Worm (Caenorhabditis elegans) whole organism, late embryonic: ENCODE results near the gene C53C11.2.

Experiments used
- C08G9.2 ChIP-seq: sonication (generic microtip); optimal IDR thresholded peaks from 2 replicates; lab custom pipeline; 2016; ENCODE audit warnings: mild to moderate bottlenecking, missing genetic modification characterization, moderate library complexity, missing compliant biosample characterization
- K02D7.2 ChIP-seq: sonication (generic microtip); optimal IDR thresholded peaks from 2 replicates; lab custom pipeline; 2017; ENCODE audit warnings: mild to moderate bottlenecking, missing genetic modification characterization, missing compliant biosample characterization
- ahr-1 ChIP-seq: sonication (generic microtip); optimal IDR thresholded peaks from 2 replicates; lab custom pipeline; 2016; ENCODE audit warnings: missing genetic modification characterization, missing compliant biosample characterization
- ama-1 ChIP-seq: fragments of 150-350 bp; optimal IDR thresholded peaks from 2 replicates; lab custom pipeline; 2014
- ceh-24 ChIP-seq: sonication (generic microtip); optimal IDR thresholded peaks from 2 replicates; lab custom pipeline; 2016; ENCODE audit warnings: mild to moderate bottlenecking, missing genetic modification characterization, missing compliant biosample characterization
- ceh-31 ChIP-seq: sonication (generic microtip); optimal IDR thresholded peaks from 2 replicates; lab custom pipeline; 2016; ENCODE audit warnings: missing genetic modification characterization, missing compliant biosample characterization
- ceh-45 ChIP-seq: fragments of 200-800 bp; sonication (Bioruptor generic); IDR thresholded peaks from 2 replicates; pipeline ENCODE4 v1.3.6; 2022; ENCODE audit warnings: missing genetic modification reagents, missing genetic modification characterization, missing compliant biosample characterization
- ceh-6 ChIP-seq: fragments of 200-800 bp; sonication (Bioruptor generic); optimal IDR thresholded peaks from 2 replicates; lab custom pipeline; 2018; ENCODE audit warnings: mild to moderate bottlenecking, missing genetic modification characterization, missing compliant biosample characterization
- dmd-4 ChIP-seq: sonication (generic microtip); optimal IDR thresholded peaks from 2 replicates; lab custom pipeline; 2016; ENCODE audit warnings: borderline replicate concordance, missing genetic modification characterization, missing compliant biosample characterization
- elt-2 ChIP-seq: sonication (generic microtip); optimal IDR thresholded peaks from 2 replicates; lab custom pipeline; 2016; ENCODE audit warnings: missing genetic modification reagents, missing genetic modification characterization, missing compliant biosample characterization
- elt-4 ChIP-seq: sonication (generic microtip); optimal IDR thresholded peaks from 2 replicates; lab custom pipeline; 2016; ENCODE audit warnings: missing genetic modification characterization, missing compliant biosample characterization
- ets-4 ChIP-seq: sonication (generic microtip); optimal IDR thresholded peaks from 2 replicates; lab custom pipeline; 2016; ENCODE audit warnings: missing genetic modification characterization, missing compliant biosample characterization
- eyg-1 ChIP-seq: sonication (generic microtip); optimal IDR thresholded peaks from 2 replicates; lab custom pipeline; 2016; ENCODE audit warnings: missing genotype, missing genetic modification characterization, missing compliant biosample characterization
- fkh-10 ChIP-seq: fragments of 150-350 bp; optimal IDR thresholded peaks from 2 replicates; lab custom pipeline; 2014; ENCODE audit warnings: missing biosample characterization, missing genetic modification reagents, missing genetic modification characterization
- fkh-6 ChIP-seq: sonication (generic microtip); optimal IDR thresholded peaks from 2 replicates; lab custom pipeline; 2016; ENCODE audit warnings: missing genetic modification characterization, missing compliant biosample characterization
- hlh-15 ChIP-seq: sonication (generic microtip); optimal IDR thresholded peaks from 2 replicates; lab custom pipeline; 2016; ENCODE audit warnings: missing genetic modification characterization, missing compliant biosample characterization
- hlh-30 ChIP-seq: sonication (generic microtip); optimal IDR thresholded peaks from 2 replicates; lab custom pipeline; 2017; ENCODE audit warnings: antibody characterized with exemption, missing genetic modification characterization, missing compliant biosample characterization; ENCODE audit not compliant: insufficient read depth
- hlh-8 ChIP-seq: sonication (generic microtip); optimal IDR thresholded peaks from 2 replicates; lab custom pipeline; 2016; ENCODE audit warnings: missing genotype, missing genetic modification characterization, missing compliant biosample characterization
- lim-6 ChIP-seq: sonication (generic microtip); optimal IDR thresholded peaks from 2 replicates; lab custom pipeline; 2016; ENCODE audit warnings: missing genetic modification characterization, missing compliant biosample characterization
- madf-2 ChIP-seq: sonication (generic microtip); optimal IDR thresholded peaks from 2 replicates; lab custom pipeline; 2017; ENCODE audit warnings: missing genetic modification characterization, missing compliant biosample characterization
- mec-3 ChIP-seq: sonication (generic microtip); optimal IDR thresholded peaks from 2 replicates; lab custom pipeline; 2016; ENCODE audit warnings: borderline replicate concordance, missing genetic modification characterization, missing compliant biosample characterization
- nhr-232 ChIP-seq: sonication (generic microtip); optimal IDR thresholded peaks from 2 replicates; lab custom pipeline; 2016; ENCODE audit warnings: missing genetic modification characterization, missing compliant biosample characterization
- pag-3 ChIP-seq: sonication (generic microtip); optimal IDR thresholded peaks from 2 replicates; lab custom pipeline; 2016; ENCODE audit warnings: missing compliant biosample characterization, missing genetic modification characterization, borderline replicate concordance
- pax-1 ChIP-seq: fragments of 150-350 bp; optimal IDR thresholded peaks from 2 replicates; lab custom pipeline; 2014; ENCODE audit warnings: missing biosample characterization, missing genetic modification characterization
- pqm-1 ChIP-seq: sonication (generic microtip); optimal IDR thresholded peaks from 2 replicates; lab custom pipeline; 2016; ENCODE audit warnings: missing genetic modification characterization, missing compliant biosample characterization
- rnt-1 ChIP-seq: sonication (generic microtip); optimal IDR thresholded peaks from 2 replicates; lab custom pipeline; 2016; ENCODE audit warnings: missing genetic modification characterization, missing compliant biosample characterization
- sdc-2 ChIP-seq: sonication (generic microtip); optimal IDR thresholded peaks from 2 replicates; lab custom pipeline; 2016; ENCODE audit warnings: missing genotype, missing genetic modification characterization, missing compliant biosample characterization
- sox-2 ChIP-seq: fragments of 200-800 bp; sonication (Bioruptor generic); IDR thresholded peaks from 2 replicates; pipeline ENCODE4 v1.3.6; 2022; ENCODE audit warnings: missing genetic modification reagents, missing genetic modification characterization, missing compliant biosample characterization
- tbx-2 ChIP-seq: sonication (generic microtip); optimal IDR thresholded peaks from 2 replicates; lab custom pipeline; 2016; ENCODE audit warnings: missing genetic modification characterization, missing compliant biosample characterization
- tbx-7 ChIP-seq: sonication (generic microtip); optimal IDR thresholded peaks from 2 replicates; lab custom pipeline; 2016; ENCODE audit warnings: missing genotype, missing genetic modification characterization, missing compliant biosample characterization
- unc-3 ChIP-seq, 2 experiments: fragments of 200-800 bp in 1 of 2; sonication (Bioruptor generic) in 1 of 2; sonication (generic microtip) in 1 of 2; conservative IDR thresholded peaks in 1 of 2; optimal IDR thresholded peaks in 1 of 2; 2 replicates each; pipeline versions ENCODE4 v1.3.6 to Lab custom; 2016 to 2022; ENCODE audit warnings: missing compliant biosample characterization in 2 of 2, missing genetic modification characterization in 2 of 2, missing genetic modification reagents in 1 of 2
- unc-55 ChIP-seq: sonication (generic microtip); optimal IDR thresholded peaks from 2 replicates; lab custom pipeline; 2017; ENCODE audit warnings: missing biosample characterization, missing genetic modification reagents, missing genetic modification characterization
- zip-5 ChIP-seq: sonication (generic microtip); optimal IDR thresholded peaks from 2 replicates; lab custom pipeline; 2016; ENCODE audit warnings: missing genetic modification characterization, missing compliant biosample characterization

C53C11.2 gene

DNA sequence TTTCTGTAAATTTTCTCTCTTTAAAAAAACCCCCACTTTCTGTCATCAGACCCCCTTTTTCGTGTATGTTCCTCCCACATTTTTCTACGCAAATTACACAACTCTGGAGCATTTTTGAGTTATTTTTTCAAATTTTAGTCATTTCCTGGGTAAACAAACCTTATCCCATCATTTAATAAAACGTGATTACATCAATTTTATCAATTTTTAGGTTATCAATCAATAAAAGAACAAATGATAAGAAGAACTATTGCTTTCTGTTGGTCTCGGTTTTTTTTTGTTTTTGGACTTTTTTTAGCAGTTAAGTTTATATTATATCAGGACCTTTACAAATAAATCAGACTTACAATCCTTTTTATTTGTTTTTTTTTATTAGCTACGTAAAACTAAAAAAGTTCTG is at the start of gene C53C11.2:
Gene C53C11.2, plus strand, starts transcription at position 284 of the 400 bp plus-strand sequence.
- no peak for TF ChIP-seq unc-55
- TF ChIP-seq elt-2 (tag; lab: Kevin White, UChicago), result peak; percentile 81

DNA sequence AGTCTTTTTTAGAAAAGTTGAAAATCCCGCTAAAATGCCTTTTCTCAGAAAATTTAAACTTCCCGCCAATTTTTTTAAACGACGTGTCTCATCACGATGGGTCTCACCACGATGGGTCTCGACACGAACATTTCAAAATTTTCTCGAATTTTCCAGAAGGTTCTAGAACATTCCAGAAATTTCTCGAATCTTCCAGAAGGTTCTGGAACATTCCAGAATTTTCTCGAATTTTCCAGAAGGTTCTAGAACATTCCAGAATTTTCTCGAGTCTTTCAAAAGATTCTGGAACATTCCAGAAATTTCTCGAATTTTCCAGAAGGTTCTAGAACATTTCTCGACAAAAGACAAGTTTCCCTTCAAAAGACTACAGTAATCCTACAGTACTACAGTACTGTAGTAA is 48.1 kb upstream of the C53C11.2 start:
- no peak for TF ChIP-seq C08G9.2 (tag; lab: Kevin White, UChicago)
- TF ChIP-seq elt-4 (tag; lab: Kevin White, UChicago), result no peak
- no peak for TF ChIP-seq tbx-2 (tag; lab: Kevin White, UChicago)
- no peak for TF ChIP-seq ceh-45 (GFP tag; lab: Robert Waterston, UW)
- no peak for TF ChIP-seq sox-2 (GFP tag; lab: Robert Waterston, UW)
- TF ChIP-seq pax-1, result no peak
- no peak for TF ChIP-seq nhr-232 (tag; lab: Kevin White, UChicago)
- TF ChIP-seq pqm-1 (tag; lab: Kevin White, UChicago), result no peak
- TF ChIP-seq ceh-6, result no peak
- TF ChIP-seq eyg-1 (tag; lab: Kevin White, UChicago), result no peak
- TF ChIP-seq zip-5, result no peak
- TF ChIP-seq unc-55, result no peak
- TF ChIP-seq ama-1 (lab: Kevin White, UChicago), result no peak

DNA sequence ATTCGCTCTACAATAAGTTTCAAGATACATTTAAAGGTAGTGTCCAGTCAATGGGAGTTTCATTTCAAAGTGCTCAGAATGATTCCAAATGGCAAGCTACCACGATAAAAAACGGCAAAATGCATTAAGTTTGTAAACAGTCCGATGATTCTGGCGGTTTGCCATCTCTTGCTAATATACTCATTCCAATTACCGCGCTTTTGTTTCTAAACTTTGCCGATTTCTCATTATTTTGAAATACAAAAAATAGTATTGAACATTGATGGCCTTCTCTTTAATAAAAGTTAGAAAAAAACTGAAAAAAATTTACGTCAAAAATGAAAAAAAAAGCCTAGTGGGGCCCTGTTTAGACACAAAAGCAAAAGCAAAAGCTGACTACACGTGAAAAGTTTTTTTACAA is 42.4 kb upstream of the C53C11.2 start:
- no peak for TF ChIP-seq rnt-1 (tag; lab: Kevin White, UChicago)
- TF ChIP-seq nhr-232 (tag; lab: Kevin White, UChicago), result no peak
- TF ChIP-seq sox-2 (GFP tag; lab: Robert Waterston, UW), result no peak
- TF ChIP-seq fkh-10 (GFP tag; lab: Kevin White, UChicago), result no peak
- no peak for TF ChIP-seq sdc-2 (tag; lab: Kevin White, UChicago)
- no peak for TF ChIP-seq ahr-1
- TF ChIP-seq dmd-4 (tag; lab: Kevin White, UChicago), result no peak
- no peak for TF ChIP-seq madf-2
- TF ChIP-seq unc-3 (GFP tag; conservative IDR thresholded peaks at IDR 0.05; lab: Robert Waterston, UW), result no peak
- no peak for TF ChIP-seq unc-3 (tag; optimal IDR thresholded peaks at IDR 0.05; lab: Kevin White, UChicago)
- no peak for TF ChIP-seq tbx-2 (tag; lab: Kevin White, UChicago)
- TF ChIP-seq unc-55, result no peak
- no peak for TF ChIP-seq fkh-6 (tag; lab: Kevin White, UChicago)
- TF ChIP-seq ets-4 (tag; lab: Kevin White, UChicago), result no peak
- TF ChIP-seq, all 69 proteins: peak for 0

DNA sequence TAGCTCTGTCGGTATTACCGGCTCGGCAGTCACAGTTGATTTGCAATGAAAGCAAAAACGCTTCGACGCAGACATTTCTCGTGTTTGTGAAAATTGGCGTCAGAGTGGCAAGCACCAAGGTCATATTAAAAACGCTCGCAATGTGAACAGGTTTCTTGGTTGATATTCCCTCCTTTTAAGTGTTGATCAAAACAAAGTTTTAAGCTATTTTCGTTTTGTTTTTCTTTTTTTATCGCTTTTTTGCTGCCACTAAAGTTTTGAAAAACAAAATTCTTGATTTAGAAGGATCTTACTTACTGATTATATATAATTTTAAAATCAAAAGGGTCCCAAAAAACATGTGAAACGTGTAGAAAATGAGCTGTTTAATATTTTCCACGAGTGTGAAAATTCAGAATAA is 41.7 kb upstream of the C53C11.2 start, which contains the start of gene C33E10.8:
Gene C33E10.8, minus strand, starts transcription at position 101 of the 400 bp plus-strand sequence.
- no peak for TF ChIP-seq hlh-8 (tag; lab: Kevin White, UChicago)
- no peak for TF ChIP-seq mec-3 (tag; lab: Kevin White, UChicago)

DNA sequence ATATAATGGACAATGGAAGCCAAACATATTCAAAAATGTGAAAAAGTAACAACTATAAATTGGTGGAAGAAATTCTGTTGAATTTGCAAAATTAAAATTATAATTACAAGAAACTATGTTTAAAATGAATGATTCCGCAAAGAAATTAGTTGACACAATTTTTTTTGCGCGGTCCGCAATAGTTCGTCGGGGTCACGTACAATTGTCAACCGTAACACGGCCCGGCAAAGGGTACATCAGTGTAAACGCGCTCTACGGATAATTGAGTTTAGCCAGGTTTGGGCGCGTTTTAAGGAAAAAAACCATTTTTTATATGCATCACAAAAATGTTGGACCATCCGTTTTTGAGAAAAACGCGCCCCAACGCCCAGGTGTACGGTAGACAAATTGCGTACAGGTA is 39.0 kb upstream of the C53C11.2 start:
- TF ChIP-seq hlh-30 (tag; lab: Kevin White, UChicago) (no peak), tbx-2 (tag; lab: Kevin White, UChicago) (no peak), K02D7.2 (tag; lab: Kevin White, UChicago) (no peak), ceh-31 (tag; lab: Kevin White, UChicago) (no peak), tbx-7 (tag; lab: Kevin White, UChicago) (no peak), ahr-1 (no peak), pag-3 (tag; lab: Kevin White, UChicago) (no peak), ceh-24 (tag; lab: Kevin White, UChicago) (no peak), unc-55 (no peak), ceh-6 (no peak), hlh-15 (no peak), lim-6 (no peak)

DNA sequence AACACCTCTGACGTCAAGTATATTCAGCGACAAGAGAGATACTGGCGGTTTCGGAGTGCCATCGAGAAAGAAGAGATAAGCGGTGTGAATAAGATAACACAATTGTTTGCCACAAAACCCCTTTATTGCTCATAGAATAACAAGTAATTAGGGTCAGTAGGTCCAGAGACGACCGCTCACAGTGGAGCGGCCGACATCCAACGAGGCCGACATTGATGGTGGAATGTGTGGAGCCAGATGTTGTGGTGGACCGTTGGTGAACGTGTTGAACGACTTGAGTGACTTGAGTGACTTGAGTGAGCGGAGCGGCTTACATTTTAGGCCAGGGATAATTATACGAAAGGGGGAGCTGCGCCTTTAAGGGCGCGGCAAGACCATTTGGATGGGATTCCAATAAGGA is 35.7 kb upstream of the C53C11.2 start:
- TF ChIP-seq elt-2 (tag; lab: Kevin White, UChicago) (peak; percentile 68), sox-2 (GFP tag; lab: Robert Waterston, UW) (no peak)
